Worm (Caenorhabditis elegans): ENCODE results near the gene col-149.

Gene col-149

DNA sequence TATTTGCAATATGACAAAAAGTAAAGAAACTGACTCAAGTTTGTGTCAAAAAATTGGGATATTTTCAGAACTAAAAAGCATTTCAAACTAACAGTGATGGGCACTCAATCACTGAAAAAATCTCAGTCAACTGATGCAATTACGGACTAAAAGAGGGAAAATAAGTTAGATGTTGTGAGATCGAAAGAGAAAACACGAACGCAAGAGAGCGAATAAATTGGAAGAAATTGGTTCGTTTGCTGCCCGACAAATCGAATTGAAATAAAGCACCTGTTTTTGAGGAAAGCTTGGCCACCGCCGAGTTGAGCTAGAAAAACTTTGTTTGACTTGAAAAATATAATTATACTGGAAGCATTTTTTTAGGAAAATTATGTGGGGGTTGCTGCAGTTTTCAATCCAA, 26.6 kb downstream of the col-149 start:
- TF ChIP-seq ces-1 (GFP tag; optimal IDR thresholded peaks at IDR 0.05) (peak; percentile 54), nhr-76 (tag; optimal IDR thresholded peaks at IDR 0.05) (no peak)

DNA sequence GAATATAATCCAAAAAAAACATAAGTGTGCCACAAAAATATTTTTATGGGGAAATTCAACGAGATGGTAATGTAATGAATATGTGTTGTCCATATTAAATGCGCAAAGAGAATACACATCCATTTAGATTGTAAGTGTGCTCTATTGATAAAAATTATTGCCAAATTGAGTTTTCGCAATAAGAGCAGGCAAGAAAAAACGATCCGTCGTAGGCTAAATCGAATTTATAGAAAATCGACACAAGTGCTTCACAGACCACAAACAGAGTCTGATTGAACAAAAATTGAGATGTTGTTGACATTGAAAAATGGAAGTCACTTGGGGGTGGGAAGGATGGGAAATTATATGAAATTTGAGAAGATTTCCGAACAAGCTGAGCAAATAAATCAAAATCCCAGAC, 27.6 kb downstream of the col-149 start:
- TF ChIP-seq ztf-11 (tag; optimal IDR thresholded peaks at IDR 0.05) (no peak), daf-12 (tag; optimal IDR thresholded peaks at IDR 0.05) (no peak), pha-4 (GFP tag; IDR thresholded peaks at IDR 0.05) (no peak), pha-4 (tag; optimal IDR thresholded peaks at IDR 0.05) (no peak), ces-1 (GFP tag; optimal IDR thresholded peaks at IDR 0.05) (peak; percentile 73)

DNA sequence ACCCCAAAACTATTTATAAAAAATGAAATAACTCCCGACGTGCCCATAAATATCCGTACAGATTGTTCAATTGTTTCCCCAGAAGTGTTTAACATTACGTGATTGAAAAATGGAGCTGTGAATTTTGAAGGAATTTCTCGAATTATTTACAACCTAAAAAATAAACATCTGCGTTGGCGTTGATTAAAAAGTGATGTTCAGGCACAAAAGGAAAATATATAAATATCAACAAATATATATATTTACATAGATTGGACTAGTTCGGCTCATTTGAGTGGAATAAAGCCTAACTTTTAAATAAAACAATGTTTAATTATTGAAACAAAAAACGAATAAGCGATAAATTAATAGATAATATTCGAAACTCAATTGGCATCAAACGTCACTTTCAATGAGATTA, 32.2 kb downstream of the col-149 start, which contains the start of gene sri-18:
TSS of gene sri-18 (minus strand) at position 101 of the 400 bp plus-strand sequence.
- TF ChIP-seq lir-3 (tag; optimal IDR thresholded peaks at IDR 0.05) = no peak
- TF ChIP-seq T20F7.1 (GFP tag; optimal IDR thresholded peaks at IDR 0.05) = no peak
- no peak for TF ChIP-seq madf-5 (GFP tag; IDR thresholded peaks at IDR 0.05)
- no peak for TF ChIP-seq T26A8.4 (GFP tag; IDR thresholded peaks at IDR 0.05)
- TF ChIP-seq lin-15B (tag; optimal IDR thresholded peaks at IDR 0.05) = no peak
- no peak for TF ChIP-seq daf-19 (GFP tag; conservative IDR thresholded peaks at IDR 0.05)
- no peak for TF ChIP-seq lin-13 (GFP tag; optimal IDR thresholded peaks at IDR 0.05)
- TF ChIP-seq aha-1 (tag) = no peak
- no peak for TF ChIP-seq arid-1 (GFP tag; conservative IDR thresholded peaks at IDR 0.05)
- no peak for TF ChIP-seq daf-16 (GFP tag; optimal IDR thresholded peaks at IDR 0.05)
- TF ChIP-seq daf-16 (tag; optimal IDR thresholded peaks at IDR 0.05) = no peak
- TF ChIP-seq mep-1 (tag; optimal IDR thresholded peaks at IDR 0.05) = no peak
- TF ChIP-seq nhr-42 (GFP tag; IDR thresholded peaks at IDR 0.05) = no peak
- no peak for TF ChIP-seq sdz-12 (GFP tag; optimal IDR thresholded peaks at IDR 0.05)
- TF ChIP-seq ZK546.5 (tag; optimal IDR thresholded peaks at IDR 0.05) = no peak
- no peak for TF ChIP-seq vab-7 (GFP tag; IDR thresholded peaks at IDR 0.05)
- no peak for TF ChIP-seq ceh-44 (GFP tag; IDR thresholded peaks at IDR 0.05)
- TF ChIP-seq ctbp-1 (GFP tag; IDR thresholded peaks at IDR 0.05) = no peak

DNA sequence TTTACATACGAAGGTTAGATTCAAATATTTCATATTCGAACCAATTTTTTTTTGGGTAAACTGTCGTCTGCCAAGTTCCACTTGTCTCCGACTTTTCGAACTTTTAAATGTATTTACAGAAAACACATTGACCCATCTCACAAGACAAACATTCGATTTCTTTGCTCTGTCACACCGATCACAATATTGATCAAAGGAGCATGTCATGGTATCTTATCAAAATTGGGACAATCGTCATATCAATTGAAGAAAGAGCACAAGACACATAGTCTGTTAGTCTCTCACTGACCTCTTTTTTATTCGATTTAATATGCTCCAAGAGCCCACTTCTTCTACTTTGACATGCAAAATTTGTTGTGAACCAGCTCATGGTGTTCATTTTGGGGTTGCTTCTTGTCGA, 36.6 kb downstream of the col-149 start, which contains the start of gene nhr-232:
TSS of gene nhr-232 (plus strand) at position 121 of the 400 bp plus-strand sequence.
- TF ChIP-seq hlh-11 (tag; optimal IDR thresholded peaks at IDR 0.05) (peak; percentile 75), set-16 (GFP tag; IDR thresholded peaks at IDR 0.05) (no peak), spr-1 (tag; optimal IDR thresholded peaks at IDR 0.05) (no peak), lin-15B (tag; optimal IDR thresholded peaks at IDR 0.05) (no peak), daf-16 (GFP tag; optimal IDR thresholded peaks at IDR 0.05) (no peak), daf-16 (tag; optimal IDR thresholded peaks at IDR 0.05) (peak; percentile 89), R02D3.7 (tag; optimal IDR thresholded peaks at IDR 0.05) (no peak), mxl-3 (GFP tag; optimal IDR thresholded peaks at IDR 0.05) (peak; percentile 52), aly-2 (tag; optimal IDR thresholded peaks at IDR 0.05) (no peak), hlh-30 (tag; optimal IDR thresholded peaks at IDR 0.05; ENCODE audit: insufficient read depth) (peak; percentile 75), nhr-28 (tag; optimal IDR thresholded peaks at IDR 0.05) (peak; percentile 80), ces-1 (GFP tag; optimal IDR thresholded peaks at IDR 0.05) (no peak), cey-2 (tag; optimal IDR thresholded peaks at IDR 0.05; ENCODE audit: borderline replicate concordance, insufficient read depth) (no peak), fkh-10 (GFP tag; optimal IDR thresholded peaks at IDR 0.05) (no peak), F37D6.2 (tag; optimal IDR thresholded peaks at IDR 0.05) (no peak), aha-1 (tag) (no peak), nhr-77 (tag; optimal IDR thresholded peaks at IDR 0.05) (peak; percentile 73), mdl-1 (tag; optimal IDR thresholded peaks at IDR 0.05) (no peak), pqm-1 (tag; optimal IDR thresholded peaks at IDR 0.05) (peak; percentile 86), dmd-8 (GFP tag; IDR thresholded peaks at IDR 0.05) (no peak), dve-1 (tag; optimal IDR thresholded peaks at IDR 0.05; ENCODE audit: insufficient read depth) (peak; percentile 64), jun-1 (tag; optimal IDR thresholded peaks at IDR 0.05) (no peak), duxl-1 (tag; optimal IDR thresholded peaks at IDR 0.05; ENCODE audit: poor library complexity) (no peak), mes-2 (tag; optimal IDR thresholded peaks at IDR 0.05; ENCODE audit: poor library complexity, severe bottlenecking) (peak; percentile 33), php-3 (GFP tag; IDR thresholded peaks at IDR 0.05) (peak; percentile 63), dmd-6 (GFP tag; IDR thresholded peaks at IDR 0.05) (peak; percentile 91), dmd-9 (GFP tag; IDR thresholded peaks at IDR 0.05) (no peak), lin-38 (GFP tag; IDR thresholded peaks at IDR 0.05) (no peak), ceh-62 (tag; optimal IDR thresholded peaks at IDR 0.05) (no peak)
